Worm (Caenorhabditis elegans): ENCODE data around the gene C16B8.3.

Gene C16B8.3

DNA sequence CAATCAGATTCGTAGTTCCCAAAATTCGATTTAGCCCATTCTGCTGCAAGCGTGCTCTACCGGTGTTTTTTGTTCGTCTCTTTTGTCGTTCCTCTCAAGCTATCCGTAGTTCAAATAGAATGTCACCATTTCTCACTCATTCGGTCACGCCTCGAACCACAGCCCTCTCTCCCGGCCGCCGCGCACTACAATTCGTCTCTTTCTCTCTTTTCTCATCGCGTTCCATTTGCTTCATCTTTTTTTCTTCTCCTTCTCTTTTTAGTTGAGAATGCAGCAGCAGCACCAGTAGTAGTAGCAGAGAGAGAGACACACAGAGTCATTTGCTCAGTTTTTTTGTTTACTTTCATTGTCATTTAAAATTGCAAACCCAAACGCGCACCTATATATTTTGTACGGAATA lies 47.7 kb upstream of the C16B8.3 start, which contains the start of gene hrg-1 (continued):
- TF ChIP-seq xbp-1 (tag; optimal IDR thresholded peaks at IDR 0.05) (peak; percentile 40), ztf-11 (tag; optimal IDR thresholded peaks at IDR 0.05) (no peak), efl-3 (GFP tag; optimal IDR thresholded peaks at IDR 0.05) (no peak), pqm-1 (tag; optimal IDR thresholded peaks at IDR 0.05) (no peak), mdl-1 (tag; optimal IDR thresholded peaks at IDR 0.05) (peak in 1 of 2 experiments; percentile 69), hlh-4 (tag; optimal IDR thresholded peaks at IDR 0.05) (no peak), sptf-1 (tag; optimal IDR thresholded peaks at IDR 0.05) (no peak), lir-3 (tag; optimal IDR thresholded peaks at IDR 0.05; ENCODE audit: poor library complexity) (no peak), nhr-90 (tag; optimal IDR thresholded peaks at IDR 0.05; ENCODE audit: poor library complexity) (peak; percentile 11), lin-14 (GFP tag; optimal IDR thresholded peaks at IDR 0.05) (peak; percentile 96), fkh-10 (GFP tag; optimal IDR thresholded peaks at IDR 0.05) (peak; percentile 71), jun-1 (tag; optimal IDR thresholded peaks at IDR 0.05) (peak; percentile 47), grh-1 (GFP tag; IDR thresholded peaks at IDR 0.05) (no peak), mep-1 (tag; optimal IDR thresholded peaks at IDR 0.05) (peak; percentile 76), dpl-1 (GFP tag; optimal IDR thresholded peaks at IDR 0.05) (peak in 1 of 3 experiments; percentile 10), snpc-4 (tag; optimal IDR thresholded peaks at IDR 0.05) (peak; percentile 29), ceh-8 (GFP tag; optimal IDR thresholded peaks at IDR 0.05) (no peak), snu-23 (GFP tag; optimal IDR thresholded peaks at IDR 0.05) (peak; percentile 62), ceh-63 (GFP tag; optimal IDR thresholded peaks at IDR 0.05) (no peak), zip-4 (GFP tag; optimal IDR thresholded peaks at IDR 0.05) (no peak), alr-1 (tag; optimal IDR thresholded peaks at IDR 0.05; ENCODE audit: borderline replicate concordance) (no peak), unc-86 (tag; optimal IDR thresholded peaks at IDR 0.05) (peak; percentile 12), elt-3 (tag; optimal IDR thresholded peaks at IDR 0.05) (no peak), fkh-4 (tag; optimal IDR thresholded peaks at IDR 0.05; ENCODE audit: borderline replicate concordance) (no peak), lin-35 (GFP tag; optimal IDR thresholded peaks at IDR 0.05) (peak; percentile 33 to 36), ztf-4 (tag; optimal IDR thresholded peaks at IDR 0.05) (no peak), nhr-71 (tag; optimal IDR thresholded peaks at IDR 0.05) (peak; percentile 63), vab-15 (tag; optimal IDR thresholded peaks at IDR 0.05) (no peak), nhr-85 (tag) (peak; percentile 80), unc-62 (GFP tag; optimal IDR thresholded peaks at IDR 0.05) (no peak), ces-1 (GFP tag; optimal IDR thresholded peaks at IDR 0.05) (no peak), hlh-17 (GFP tag; optimal IDR thresholded peaks at IDR 0.05; ENCODE audit: borderline replicate concordance) (no peak), Y116A8C.19 (tag; optimal IDR thresholded peaks at IDR 0.05; ENCODE audit: borderline replicate concordance) (no peak), nhr-76 (tag; optimal IDR thresholded peaks at IDR 0.05) (no peak), lsy-2 (tag; optimal IDR thresholded peaks at IDR 0.05) (peak in 1 of 2 experiments; percentile 65), dsc-1 (tag; optimal IDR thresholded peaks at IDR 0.05) (peak; percentile 36), fos-1 (tag; optimal IDR thresholded peaks at IDR 0.05) (peak; percentile 21), C34B4.2 (tag; optimal IDR thresholded peaks at IDR 0.05) (no peak), unc-30 (tag; optimal IDR thresholded peaks at IDR 0.05) (no peak), irx-1 (tag; optimal IDR thresholded peaks at IDR 0.05) (no peak), ceh-88 (GFP tag; IDR thresholded peaks at IDR 0.05) (no peak), nhr-84 (tag; optimal IDR thresholded peaks at IDR 0.05) (no peak), nhr-28 (tag; optimal IDR thresholded peaks at IDR 0.05) (no peak), unc-130 (tag; optimal IDR thresholded peaks at IDR 0.05) (no peak), nhr-47 (tag; optimal IDR thresholded peaks at IDR 0.05) (peak; percentile 43), tlp-1 (tag; optimal IDR thresholded peaks at IDR 0.05) (no peak), pax-3 (tag; optimal IDR thresholded peaks at IDR 0.05) (no peak), fkh-8 (tag; optimal IDR thresholded peaks at IDR 0.05) (peak; percentile 56), mef-2 (tag; optimal IDR thresholded peaks at IDR 0.05) (no peak), lin-13 (GFP tag; optimal IDR thresholded peaks at IDR 0.05) (no peak), efl-1 (optimal IDR thresholded peaks at IDR 0.05) (peak in 1 of 2 experiments; percentile 14), efl-1 (GFP tag; optimal IDR thresholded peaks at IDR 0.05 in 1 of 2) (no peak), unc-98 (GFP tag; IDR thresholded peaks at IDR 0.05) (no peak)
